Fruit fly (Drosophila melanogaster): ENCODE data around the gene Ir68a.

Gene Ir68a

DNA sequence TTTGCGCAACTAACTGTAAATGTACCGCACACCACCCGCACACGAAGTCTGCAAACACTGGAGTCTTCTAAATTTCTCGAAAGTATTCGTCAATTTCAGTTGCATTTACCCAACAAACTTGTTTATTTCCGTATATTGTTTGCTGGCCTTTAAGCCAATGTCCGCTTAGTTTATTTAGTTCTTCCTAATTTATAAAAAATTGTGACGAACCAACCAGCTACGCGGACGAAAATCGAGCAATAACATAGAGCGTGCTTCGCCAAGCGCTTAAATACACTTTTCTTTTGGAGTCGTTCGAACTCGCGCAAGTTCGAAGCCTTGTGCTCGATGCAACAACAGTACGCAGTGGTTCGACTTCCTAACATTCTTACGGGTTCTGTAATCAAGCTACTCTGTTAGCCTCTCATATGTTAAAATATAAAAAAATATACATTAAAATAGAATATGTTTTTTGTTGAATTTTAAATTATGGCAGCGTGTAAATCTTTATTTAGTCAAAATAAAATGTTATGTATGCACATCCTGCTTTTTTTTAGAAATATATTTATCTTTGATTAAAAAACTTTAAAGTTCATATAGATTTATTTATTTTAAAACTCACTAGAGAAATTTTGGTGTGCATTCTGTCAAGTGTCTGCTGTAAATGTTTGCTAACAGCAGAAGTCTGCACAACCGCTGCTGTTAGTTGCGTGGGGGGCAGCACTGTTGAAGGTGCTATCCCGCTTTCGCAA is 38.6 kb downstream of the Ir68a start, which contains the start of gene GlcAT-P:
TSS of gene GlcAT-P (minus strand) at position 246 of the 731 bp plus-strand sequence.
- no peak for TF ChIP-seq Stat92E (GFP tag; optimal IDR thresholded peaks at IDR 0.05)
- TF ChIP-seq CG1792 (GFP tag; optimal IDR thresholded peaks at IDR 0.05), result no peak
- TF ChIP-seq onecut (GFP tag; IDR thresholded peaks at IDR 0.05), result no peak
- TF ChIP-seq CG6791 (GFP tag; IDR thresholded peaks at IDR 0.05; ENCODE audit: partially characterized antibody), result no peak
- no peak for TF ChIP-seq CG13624 (GFP tag; optimal IDR thresholded peaks at IDR 0.05)
- no peak for TF ChIP-seq CG7745 (tag; optimal IDR thresholded peaks at IDR 0.05)
- no peak; the same call in 1 of the 2 replicates for TF ChIP-seq MBD-R2 (GFP tag; IDR thresholded peaks at IDR 0.05)
- TF ChIP-seq Sry-β (GFP tag; optimal IDR thresholded peaks at IDR 0.05), result no peak
- TF ChIP-seq CG14965 (GFP tag; optimal IDR thresholded peaks at IDR 0.05; ENCODE audit: borderline replicate concordance), result no peak
- peak; percentile 78 for TF ChIP-seq gsb-n (tag; optimal IDR thresholded peaks at IDR 0.05)
- TF ChIP-seq p53 (GFP tag; optimal IDR thresholded peaks at IDR 0.05), result no peak
- no peak for TF ChIP-seq en (GFP tag; optimal IDR thresholded peaks at IDR 0.05)
- no peak for TF ChIP-seq Myb (GFP tag; optimal IDR thresholded peaks at IDR 0.05)
- TF ChIP-seq CG34376 (GFP tag; optimal IDR thresholded peaks at IDR 0.05), result no peak
- no peak for TF ChIP-seq zen2 (GFP tag; IDR thresholded peaks at IDR 0.05; ENCODE audit: partially characterized antibody)
- no peak for TF ChIP-seq CG4360 (GFP tag; IDR thresholded peaks at IDR 0.05)
- TF ChIP-seq Ravus (GFP tag; IDR thresholded peaks at IDR 0.05), result no peak
- TF ChIP-seq Xbp1 (GFP tag; optimal IDR thresholded peaks at IDR 0.05), result peak; percentile 56
- peak; percentile 65 for TF ChIP-seq Ada2b (GFP tag; IDR thresholded peaks at IDR 0.05)
- no peak for TF ChIP-seq CG6254 (GFP tag; optimal IDR thresholded peaks at IDR 0.05)
- TF ChIP-seq CG8089 (GFP tag; optimal IDR thresholded peaks at IDR 0.05), result no peak
- no peak for TF ChIP-seq nau (GFP tag; optimal IDR thresholded peaks at IDR 0.05)
- peak; percentile 75 for TF ChIP-seq D19A (tag; optimal IDR thresholded peaks at IDR 0.05)
- TF ChIP-seq CG14710 (tag; optimal IDR thresholded peaks at IDR 0.05), result peak; percentile 75
- peak; percentile 75 for TF ChIP-seq CG13296 (GFP tag; optimal IDR thresholded peaks at IDR 0.05)
- TF ChIP-seq danr (GFP tag; IDR thresholded peaks at IDR 0.05), result no peak; the same call in 1 of the 2 replicates
- TF ChIP-seq CG2202 (tag; optimal IDR thresholded peaks at IDR 0.05), result no peak
- no peak for TF ChIP-seq mirr (GFP tag; optimal IDR thresholded peaks at IDR 0.05)
- TF ChIP-seq CG11398 (GFP tag; optimal IDR thresholded peaks at IDR 0.05), result no peak
- no peak for TF ChIP-seq CG8478 (optimal IDR thresholded peaks at IDR 0.05)
- TF ChIP-seq CG42726 (GFP tag; IDR thresholded peaks at IDR 0.05; ENCODE audit: partially characterized antibody), result no peak
- peak; percentile 85 for TF ChIP-seq CG8924 (tag; optimal IDR thresholded peaks at IDR 0.05)
- no peak for TF ChIP-seq CG6813 (GFP tag; optimal IDR thresholded peaks at IDR 0.05)
- no peak for TF ChIP-seq CG31388 (GFP tag; optimal IDR thresholded peaks at IDR 0.05)
- no peak for TF ChIP-seq CG2129 (GFP tag; IDR thresholded peaks at IDR 0.05; ENCODE audit: partially characterized antibody)
- TF ChIP-seq Fer3 (tag; optimal IDR thresholded peaks at IDR 0.05), result peak; percentile 56
- TF ChIP-seq Sry-δ (GFP tag; optimal IDR thresholded peaks at IDR 0.05), result no peak
- no peak for TF ChIP-seq z (GFP tag; IDR thresholded peaks at IDR 0.05)
- peak; percentile 75 for TF ChIP-seq CG8388 (GFP tag; optimal IDR thresholded peaks at IDR 0.05)
- peak; percentile 42 for TF ChIP-seq CG9437 (GFP tag; optimal IDR thresholded peaks at IDR 0.05)
- TF ChIP-seq peb (GFP tag; IDR thresholded peaks at IDR 0.05), result no peak; the same call in 1 of the 2 replicates
- peak; percentile 61 for TF ChIP-seq cwo (GFP tag; optimal IDR thresholded peaks at IDR 0.05)
- 0 out of 2 replicates have a peak, but pooled peaks have one; percentile 51 for TF ChIP-seq Awh (GFP tag; IDR thresholded peaks at IDR 0.05)
- no peak for TF ChIP-seq CG11247 (GFP tag; IDR thresholded peaks at IDR 0.05)
- no peak for TF ChIP-seq CG1603 (tag; optimal IDR thresholded peaks at IDR 0.05)
- no peak for TF ChIP-seq sna (GFP tag; IDR thresholded peaks at IDR 0.05; ENCODE audit: partially characterized antibody)
- no peak for TF ChIP-seq nerfin-2 (GFP tag; IDR thresholded peaks at IDR 0.05; ENCODE audit: partially characterized antibody)
- peak; percentile 74 for TF ChIP-seq Jarid2 (GFP tag; optimal IDR thresholded peaks at IDR 0.05)
- no peak for TF ChIP-seq CG5245 (GFP tag; optimal IDR thresholded peaks at IDR 0.05)

All from whole organism, embryonic.